Worm (Caenorhabditis elegans) whole organism, L3 larva: ENCODE data around the gene Y61A9LA.10.

Source experiments
- ZK546.5 ChIP-seq: sonication (generic microtip); optimal IDR thresholded peaks from 2 replicates; lab custom pipeline; 2017; ENCODE audit warnings: missing biosample characterization, missing genetic modification characterization
- ama-1 ChIP-seq: fragments of 150-350 bp; optimal IDR thresholded peaks from 2 replicates; lab custom pipeline; 2018
- ceh-82 ChIP-seq: fragments of 150-350 bp; optimal IDR thresholded peaks from 2 replicates; lab custom pipeline; 2014; ENCODE audit warnings: missing biosample characterization, missing genetic modification characterization
- egl-27 ChIP-seq: sonication (generic microtip); optimal IDR thresholded peaks from 4 replicates; lab custom pipeline; 2017; ENCODE audit warnings: missing biosample characterization, missing genetic modification reagents, missing genetic modification characterization
- elt-3 ChIP-seq, 3 experiments: fragments of 150-350 bp in 1 of 3; sonication (generic microtip) in 2 of 3; optimal IDR thresholded peaks; 2 replicates in 2 of 3; 4 replicates in 1 of 3; lab custom pipeline; 2014 to 2017; ENCODE audit warnings: missing biosample characterization in 3 of 3, missing genetic modification characterization in 3 of 3
- fkh-10 ChIP-seq: sonication (generic microtip); optimal IDR thresholded peaks from 2 replicates; lab custom pipeline; 2017; ENCODE audit warnings: missing biosample characterization, missing genetic modification reagents, missing genetic modification characterization
- nfya-1 ChIP-seq: sonication (generic microtip); optimal IDR thresholded peaks from 2 replicates; lab custom pipeline; 2017; ENCODE audit warnings: missing genetic modification characterization, mild to moderate bottlenecking, missing compliant biosample characterization, antibody characterized with exemption, moderate library complexity; ENCODE audit not compliant: insufficient read depth
- nhr-11 ChIP-seq: fragments of 150-350 bp; optimal IDR thresholded peaks from 2 replicates; lab custom pipeline; 2014; ENCODE audit warnings: missing biosample characterization, missing genetic modification characterization
- nhr-12 ChIP-seq: fragments of 150-350 bp; optimal IDR thresholded peaks from 2 replicates; lab custom pipeline; 2014; ENCODE audit warnings: missing biosample characterization, missing genetic modification characterization
- nhr-76 ChIP-seq: fragments of 150-350 bp; sonication (generic microtip); optimal IDR thresholded peaks from 5 replicates; lab custom pipeline; 2014; ENCODE audit warnings: missing biosample characterization, missing genetic modification characterization
- skn-1 ChIP-seq: fragments of 150-350 bp; optimal IDR thresholded peaks from 2 replicates; lab custom pipeline; 2014; ENCODE audit warnings: missing biosample characterization, missing genetic modification characterization
- unc-62 ChIP-seq: fragments of 150-350 bp; sonication (generic microtip); optimal IDR thresholded peaks from 4 replicates; lab custom pipeline; 2014; ENCODE audit warnings: missing biosample characterization, missing genetic modification reagents, missing genetic modification characterization
- zag-1 ChIP-seq: fragments of 150-350 bp; optimal IDR thresholded peaks from 2 replicates; lab custom pipeline; 2014; ENCODE audit warnings: missing biosample characterization, missing genetic modification characterization

- no peak for TF ChIP-seq egl-27 (tag; lab: Kevin White, UChicago)
- TF ChIP-seq ama-1 (lab: Kevin White, UChicago), result peak; percentile 66
- TF ChIP-seq ZK546.5 (tag; lab: Kevin White, UChicago), result no peak
- no peak for TF ChIP-seq nhr-11
- TF ChIP-seq unc-62 (GFP tag; lab: Kevin White, UChicago), result no peak
- no peak for TF ChIP-seq ceh-82
- TF ChIP-seq nfya-1 (tag; lab: Kevin White, UChicago), result peak; percentile 18
- TF ChIP-seq nhr-76 (tag; lab: Kevin White, UChicago), result no peak
- TF ChIP-seq skn-1 (tag; lab: Kevin White, UChicago), result no peak
- no peak for TF ChIP-seq fkh-10 (GFP tag; lab: Kevin White, UChicago)
- no peak for TF ChIP-seq zag-1 (tag; lab: Kevin White, UChicago)
- TF ChIP-seq nhr-12 (tag; lab: Kevin White, UChicago), result no peak
- no peak for TF ChIP-seq elt-3 (tag; optimal IDR thresholded peaks at IDR 0.05; lab: Kevin White, UChicago)
Observed at ce11 chrV:4647857-4648256, 32.2 kb upstream of the Y61A9LA.10 start, which contains the start of gene F41F3.3.
